Worm (Caenorhabditis elegans) whole organism, midembryonic: ENCODE data around the gene ZK1320.9.

Source experiments
- T22C8.4 ChIP-seq: fragments of 200-800 bp; sonication (Bioruptor generic); IDR thresholded peaks from 2 replicates; pipeline ENCODE4 v1.3.6; 2022; ENCODE audit warnings: missing genetic modification characterization, missing compliant biosample characterization
- cog-1 ChIP-seq: sonication (generic microtip); optimal IDR thresholded peaks from 2 replicates; lab custom pipeline; 2016; ENCODE audit warnings: missing genetic modification characterization, missing compliant biosample characterization
- klf-2 ChIP-seq: fragments of 200-800 bp; sonication (Bioruptor generic); conservative IDR thresholded peaks from 2 replicates; pipeline ENCODE4 v1.3.6; 2022; ENCODE audit warnings: missing genetic modification reagents, missing genetic modification characterization, missing compliant biosample characterization

DNA sequence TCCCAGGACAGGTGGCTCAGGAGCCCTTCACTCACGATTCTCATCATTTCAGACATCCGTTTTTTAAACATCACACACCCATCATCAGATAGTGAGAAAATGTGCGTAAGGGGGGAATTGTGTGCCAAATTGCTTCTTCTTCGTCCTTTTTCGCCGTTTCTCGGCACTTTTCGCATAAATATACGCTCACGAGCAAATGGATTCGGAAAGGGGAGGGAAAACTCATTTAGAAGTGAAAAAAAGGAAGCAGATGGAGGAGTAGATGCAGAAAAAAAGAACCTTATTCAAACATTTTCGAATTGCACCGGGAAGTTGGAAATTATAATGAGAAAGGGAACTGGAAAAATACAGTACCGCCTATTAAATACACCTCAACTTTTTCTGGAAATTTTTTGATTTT, 4.5 kb downstream of the ZK1320.9 start:
- no peak for TF ChIP-seq klf-2 (GFP tag; lab: Robert Waterston, UW)
- TF ChIP-seq T22C8.4 (GFP tag; lab: Robert Waterston, UW) = no peak
- no peak for TF ChIP-seq cog-1 (tag; lab: Kevin White, UChicago)
